Worm (Caenorhabditis elegans): Measurements from ENCODE around the gene rpl-11.2.

rpl-11.2 gene

DNA sequence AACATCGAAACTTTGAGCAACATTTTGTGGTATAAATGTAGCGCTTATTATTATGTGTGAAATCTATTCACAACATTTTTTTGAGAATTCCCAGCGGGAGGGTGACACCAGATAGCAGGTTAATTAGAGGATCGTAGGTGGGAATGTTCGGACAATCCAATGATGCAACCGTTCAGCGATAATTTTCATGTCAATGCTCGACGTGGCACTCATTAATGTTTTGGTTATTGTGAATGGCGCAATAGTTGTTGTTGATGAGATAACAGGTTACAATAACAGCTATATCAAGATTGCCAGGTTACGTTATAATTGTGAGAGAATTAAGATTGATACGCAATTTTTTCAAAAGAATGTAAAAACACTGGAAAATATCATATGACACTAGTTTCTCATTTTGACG, 11.1 kb downstream of the rpl-11.2 start:
- TF ChIP-seq blmp-1 (tag; optimal IDR thresholded peaks at IDR 0.05) (no peak), elt-1 (tag; optimal IDR thresholded peaks at IDR 0.05; ENCODE audit: borderline replicate concordance, insufficient read depth) (peak; percentile 12), nhr-2 (tag; optimal IDR thresholded peaks at IDR 0.05) (peak; percentile 94), zip-8 (tag; optimal IDR thresholded peaks at IDR 0.05) (peak; percentile 69), ceh-83 (GFP tag; optimal IDR thresholded peaks at IDR 0.05) (no peak), bed-3 (GFP tag; optimal IDR thresholded peaks at IDR 0.05) (no peak)

DNA sequence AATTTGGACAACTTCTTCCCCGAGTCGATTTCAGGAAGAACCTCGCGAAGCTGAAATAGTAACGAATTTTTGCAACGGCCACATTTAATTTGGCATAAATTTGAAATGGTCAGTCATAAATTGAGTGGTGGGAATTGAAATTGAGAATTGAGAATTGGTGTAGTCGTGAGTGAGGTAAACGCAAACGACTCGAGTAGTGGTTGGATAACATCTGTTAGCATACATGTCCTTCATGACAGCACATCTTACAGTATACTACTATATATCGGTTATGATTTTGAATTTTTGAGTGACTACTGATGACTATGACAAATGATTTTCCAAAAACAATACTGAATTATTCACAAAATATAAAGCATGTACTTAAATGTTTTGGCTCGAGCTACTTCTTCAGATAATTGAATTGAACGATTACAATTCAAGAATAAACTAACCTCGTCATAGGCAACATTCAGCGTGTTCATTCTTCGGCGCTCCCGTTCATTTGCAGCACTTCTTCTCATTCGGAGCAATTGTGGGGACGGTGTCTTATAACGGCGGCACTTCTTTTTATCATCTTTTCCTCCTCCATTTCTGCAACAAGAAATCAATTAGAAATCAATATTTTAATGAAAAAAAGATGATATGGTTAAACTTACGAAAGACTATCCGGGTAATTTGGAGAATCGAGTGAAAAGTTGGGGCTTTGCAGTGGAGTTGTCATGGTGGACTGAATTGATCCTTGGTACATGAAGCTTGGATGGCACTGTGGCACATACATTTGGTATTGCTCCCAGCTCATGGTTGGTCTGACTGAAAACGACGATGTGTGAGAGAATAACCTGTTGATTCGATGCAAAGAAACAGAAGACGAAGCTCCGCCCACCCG, 12.9 kb downstream of the rpl-11.2 start, which contains the start of gene lin-32:
TSS of gene lin-32 (minus strand) at position 818 of the 868 bp plus-strand sequence.
- TF ChIP-seq snpc-4 (tag; optimal IDR thresholded peaks at IDR 0.05) (no peak), lin-32 (GFP tag; optimal IDR thresholded peaks at IDR 0.05) (peak; percentile 75)

- TF ChIP-seq pha-4 (tag; optimal IDR thresholded peaks at IDR 0.05), result no peak
- peak; percentile 55 for TF ChIP-seq ztf-11 (tag; optimal IDR thresholded peaks at IDR 0.05)
- peak; percentile 84 for TF ChIP-seq mls-2 (tag; optimal IDR thresholded peaks at IDR 0.05)
- peak; percentile 72 for TF ChIP-seq ceh-43 (GFP tag; optimal IDR thresholded peaks at IDR 0.05)
- peak; percentile 69 for TF ChIP-seq sem-2 (GFP tag; optimal IDR thresholded peaks at IDR 0.05)
- peak; percentile 83 for TF ChIP-seq M03D4.4 (tag; optimal IDR thresholded peaks at IDR 0.05)
- TF ChIP-seq mep-1 (tag; optimal IDR thresholded peaks at IDR 0.05), result peak; percentile 64
- peak; percentile 71 for TF ChIP-seq bed-3 (GFP tag; optimal IDR thresholded peaks at IDR 0.05)
- no peak for TF ChIP-seq nhr-76 (tag; optimal IDR thresholded peaks at IDR 0.05)
- peak; percentile 80 for TF ChIP-seq cnd-1 (tag; optimal IDR thresholded peaks at IDR 0.05)
- TF ChIP-seq ceh-83 (GFP tag; optimal IDR thresholded peaks at IDR 0.05), result peak; percentile 86
- TF ChIP-seq lsy-2 (tag; optimal IDR thresholded peaks at IDR 0.05), result peak; percentile 18
- TF ChIP-seq snpc-4 (tag; optimal IDR thresholded peaks at IDR 0.05), result no peak
- TF ChIP-seq mab-5 (tag; optimal IDR thresholded peaks at IDR 0.05), result no peak
- peak; percentile 84 for TF ChIP-seq drap-1 (GFP tag; optimal IDR thresholded peaks at IDR 0.05)
- TF ChIP-seq sptf-1 (tag; optimal IDR thresholded peaks at IDR 0.05), result peak; percentile 92
- TF ChIP-seq ham-2 (GFP tag; optimal IDR thresholded peaks at IDR 0.05), result peak; percentile 73
- TF ChIP-seq nhr-12 (tag; optimal IDR thresholded peaks at IDR 0.05), result no peak
- peak; percentile 73 for TF ChIP-seq unc-120 (tag; optimal IDR thresholded peaks at IDR 0.05; ENCODE audit: poor library complexity, severe bottlenecking)
- no peak for TF ChIP-seq ceh-39 (tag; optimal IDR thresholded peaks at IDR 0.05)
- TF ChIP-seq nhr-2 (tag; optimal IDR thresholded peaks at IDR 0.05), result peak; percentile 94
- peak; percentile 0 for TF ChIP-seq nhr-28 (tag; optimal IDR thresholded peaks at IDR 0.05)
- TF ChIP-seq lin-32 (GFP tag; optimal IDR thresholded peaks at IDR 0.05), result peak; percentile 95
- TF ChIP-seq ces-1 (GFP tag; optimal IDR thresholded peaks at IDR 0.05), result peak; percentile 30
- TF ChIP-seq nhr-237 (tag; optimal IDR thresholded peaks at IDR 0.05), result peak; percentile 38
- no peak for TF ChIP-seq unc-39 (tag; optimal IDR thresholded peaks at IDR 0.05)
- peak; percentile 26 for TF ChIP-seq hlh-1 (tag; optimal IDR thresholded peaks at IDR 0.05)
- peak; percentile 25 for TF ChIP-seq unc-62 (GFP tag; optimal IDR thresholded peaks at IDR 0.05)
- peak; percentile 20 for TF ChIP-seq zip-8 (tag; optimal IDR thresholded peaks at IDR 0.05)
- no peak for TF ChIP-seq elt-1 (tag; optimal IDR thresholded peaks at IDR 0.05; ENCODE audit: borderline replicate concordance, insufficient read depth)
- no peak for TF ChIP-seq lin-13 (tag; optimal IDR thresholded peaks at IDR 0.05)
- TF ChIP-seq flh-1 (GFP tag; optimal IDR thresholded peaks at IDR 0.05), result peak; percentile 67
Observed at ce11 chrX:2226875-2227355, 15.5 kb downstream of the rpl-11.2 start.

DNA sequence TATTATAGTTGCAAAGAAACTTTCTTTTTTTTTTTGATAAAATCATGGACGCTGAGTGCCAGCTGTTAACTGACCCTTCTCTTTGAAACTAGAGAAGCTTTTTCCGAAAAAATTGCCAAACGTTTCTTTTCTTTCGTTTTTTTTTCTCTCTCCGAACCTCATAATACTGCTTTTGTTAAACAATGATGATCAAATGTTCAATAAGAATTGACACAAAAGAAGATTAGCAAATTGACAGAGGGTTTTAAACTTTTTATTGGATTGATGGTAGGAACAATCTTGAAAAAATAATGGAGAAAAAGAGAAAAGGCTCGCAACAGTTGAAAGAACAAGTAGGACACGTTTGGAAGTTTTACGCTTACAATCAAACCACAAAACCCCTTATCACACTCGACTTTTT, 21.6 kb downstream of the rpl-11.2 start, which contains the start of gene hex-1:
TSS of gene hex-1 (plus strand) at position 301 of the 400 bp plus-strand sequence.
- TF ChIP-seq tbx-8 (GFP tag; optimal IDR thresholded peaks at IDR 0.05) (no peak), elt-1 (tag; optimal IDR thresholded peaks at IDR 0.05; ENCODE audit: borderline replicate concordance, insufficient read depth) (no peak), M03D4.4 (tag; optimal IDR thresholded peaks at IDR 0.05) (no peak), ceh-39 (tag; optimal IDR thresholded peaks at IDR 0.05) (no peak), nhr-28 (tag; optimal IDR thresholded peaks at IDR 0.05) (no peak), sem-2 (GFP tag; optimal IDR thresholded peaks at IDR 0.05) (no peak), cnd-1 (tag; optimal IDR thresholded peaks at IDR 0.05) (no peak), hlh-1 (tag; optimal IDR thresholded peaks at IDR 0.05) (no peak), ces-1 (GFP tag; optimal IDR thresholded peaks at IDR 0.05) (no peak), ztf-11 (tag; optimal IDR thresholded peaks at IDR 0.05) (no peak), unc-120 (tag; optimal IDR thresholded peaks at IDR 0.05; ENCODE audit: poor library complexity, severe bottlenecking) (no peak), mab-5 (tag; optimal IDR thresholded peaks at IDR 0.05) (no peak), unc-62 (GFP tag; optimal IDR thresholded peaks at IDR 0.05) (no peak), bed-3 (GFP tag; optimal IDR thresholded peaks at IDR 0.05) (no peak), blmp-1 (tag; optimal IDR thresholded peaks at IDR 0.05) (no peak), nhr-2 (tag; optimal IDR thresholded peaks at IDR 0.05) (no peak), drap-1 (GFP tag; optimal IDR thresholded peaks at IDR 0.05) (no peak), zip-8 (tag; optimal IDR thresholded peaks at IDR 0.05) (no peak), mep-1 (tag; optimal IDR thresholded peaks at IDR 0.05) (no peak), ceh-83 (GFP tag; optimal IDR thresholded peaks at IDR 0.05) (no peak)
